Fruit fly (Drosophila melanogaster): ENCODE data around the gene CG8813.

The CG8813 gene

dm6 chr2L:2861140-2861884, 8.1 kb upstream of the CG8813 start (continued):
- TF ChIP-seq CG7928 (GFP tag; optimal IDR thresholded peaks at IDR 0.05): no peak
- no peak for TF ChIP-seq Hey (tag; optimal IDR thresholded peaks at IDR 0.05)
- TF ChIP-seq pfk (GFP tag; optimal IDR thresholded peaks at IDR 0.05): peak; percentile 22
- no peak for TF ChIP-seq CG31224 (GFP tag; IDR thresholded peaks at IDR 0.05)
- TF ChIP-seq Nf-YC (tag; optimal IDR thresholded peaks at IDR 0.05): no peak
- TF ChIP-seq CG6272 (GFP tag; IDR thresholded peaks at IDR 0.05): no peak
- TF ChIP-seq ttk (GFP tag; IDR thresholded peaks at IDR 0.05): no peak
- TF ChIP-seq CG15696 (tag; optimal IDR thresholded peaks at IDR 0.05): peak; percentile 34
- no peak for TF ChIP-seq CG15073 (GFP tag; optimal IDR thresholded peaks at IDR 0.05)
- no peak for TF ChIP-seq Awh (GFP tag; IDR thresholded peaks at IDR 0.05)
- no peak for TF ChIP-seq CG31441 (GFP tag; IDR thresholded peaks at IDR 0.05)
- no peak for TF ChIP-seq chm (GFP tag; IDR thresholded peaks at IDR 0.05)
- no peak for TF ChIP-seq hb (GFP tag; IDR thresholded peaks at IDR 0.05; ENCODE audit: partially characterized antibody)
- TF ChIP-seq CG31388 (GFP tag; optimal IDR thresholded peaks at IDR 0.05): no peak
- no peak for TF ChIP-seq CG18764 (GFP tag; optimal IDR thresholded peaks at IDR 0.05)
- TF ChIP-seq Hmr (GFP tag; optimal IDR thresholded peaks at IDR 0.05): peak; percentile 23
- peak; percentile 99 for TF ChIP-seq CG13894 (tag; optimal IDR thresholded peaks at IDR 0.05)
- TF ChIP-seq CG1529 (GFP tag; optimal IDR thresholded peaks at IDR 0.05): no peak
- no peak for TF ChIP-seq Camta (GFP tag; optimal IDR thresholded peaks at IDR 0.05)
- no peak for TF ChIP-seq E2f2 (GFP tag; IDR thresholded peaks at IDR 0.05)
- no peak for TF ChIP-seq NC2β (GFP tag; optimal IDR thresholded peaks at IDR 0.05)
- TF ChIP-seq peb (GFP tag; IDR thresholded peaks at IDR 0.05): no peak
- TF ChIP-seq nerfin-1 (tag; optimal IDR thresholded peaks at IDR 0.05): no peak
- TF ChIP-seq CG32532 (GFP tag; IDR thresholded peaks at IDR 0.05): no peak
- TF ChIP-seq fru (optimal IDR thresholded peaks at IDR 0.05): no peak
- TF ChIP-seq CG7271 (tag; optimal IDR thresholded peaks at IDR 0.05): no peak
- TF ChIP-seq luna (GFP tag; optimal IDR thresholded peaks at IDR 0.05): no peak
- TF ChIP-seq sug (tag; optimal IDR thresholded peaks at IDR 0.05): no peak
- peak; percentile 49 for TF ChIP-seq CG8290 (GFP tag; optimal IDR thresholded peaks at IDR 0.05)
- peak; percentile 7 to 9 for TF ChIP-seq CG8290 (tag; optimal IDR thresholded peaks at IDR 0.05)
- TF ChIP-seq CG17385 (GFP tag; optimal IDR thresholded peaks at IDR 0.05): peak; percentile 7
- TF ChIP-seq Nf-YA (GFP tag; IDR thresholded peaks at IDR 0.05): no peak
- no peak for TF ChIP-seq CG17361 (GFP tag; IDR thresholded peaks at IDR 0.05)
- no peak for TF ChIP-seq Atf3 (GFP tag; optimal IDR thresholded peaks at IDR 0.05)
- no peak for TF ChIP-seq chif (GFP tag; optimal IDR thresholded peaks at IDR 0.05)
- TF ChIP-seq onecut (GFP tag; IDR thresholded peaks at IDR 0.05): peak; percentile 19; the same call in 1 of the 2 replicates
- no peak for TF ChIP-seq HLH4C (GFP tag; IDR thresholded peaks at IDR 0.05; ENCODE audit: partially characterized antibody)
- TF ChIP-seq CG15514 (GFP tag; optimal IDR thresholded peaks at IDR 0.05): no peak
- no peak for TF ChIP-seq da (GFP tag; optimal IDR thresholded peaks at IDR 0.05)
- no peak for TF ChIP-seq ken (GFP tag; IDR thresholded peaks at IDR 0.05)
- no peak for TF ChIP-seq CG10267 (tag; optimal IDR thresholded peaks at IDR 0.05)
- peak; percentile 21; the same call in 1 of the 3 replicates for TF ChIP-seq CG34224 (GFP tag; IDR thresholded peaks at IDR 0.05; ENCODE audit: partially characterized antibody)
- TF ChIP-seq fd96Cb (tag; optimal IDR thresholded peaks at IDR 0.05): no peak
- TF ChIP-seq CG14860 (GFP tag; IDR thresholded peaks at IDR 0.05; ENCODE audit: partially characterized antibody): no peak
- TF ChIP-seq dati (GFP tag; IDR thresholded peaks at IDR 0.05): no peak
- TF ChIP-seq CG15269 (tag; optimal IDR thresholded peaks at IDR 0.05): no peak
- no peak for TF ChIP-seq dimm (GFP tag; IDR thresholded peaks at IDR 0.05)
- TF ChIP-seq fd64A (GFP tag; optimal IDR thresholded peaks at IDR 0.05): peak; percentile 39
- no peak for TF ChIP-seq CG13424 (tag; optimal IDR thresholded peaks at IDR 0.05)
- TF ChIP-seq TFAM (GFP tag; optimal IDR thresholded peaks at IDR 0.05): no peak
- peak; percentile 15 for TF ChIP-seq sd (tag; optimal IDR thresholded peaks at IDR 0.05)
